Worm (Caenorhabditis elegans) whole organism, midembryonic: ENCODE measurements around the gene C09G5.7.

Source experiments
- klf-2 ChIP-seq: fragments of 200-800 bp; sonication (Bioruptor generic); conservative IDR thresholded peaks from 2 replicates; pipeline ENCODE4 v1.3.6; 2022; ENCODE audit warnings: missing genetic modification reagents, missing genetic modification characterization, missing compliant biosample characterization
- ztf-29 ChIP-seq: fragments of 200-800 bp; sonication (Bioruptor generic); IDR thresholded peaks from 2 replicates; pipeline ENCODE4 v1.3.6; 2022; ENCODE audit warnings: missing genetic modification reagents, missing genetic modification characterization, missing compliant biosample characterization

DNA sequence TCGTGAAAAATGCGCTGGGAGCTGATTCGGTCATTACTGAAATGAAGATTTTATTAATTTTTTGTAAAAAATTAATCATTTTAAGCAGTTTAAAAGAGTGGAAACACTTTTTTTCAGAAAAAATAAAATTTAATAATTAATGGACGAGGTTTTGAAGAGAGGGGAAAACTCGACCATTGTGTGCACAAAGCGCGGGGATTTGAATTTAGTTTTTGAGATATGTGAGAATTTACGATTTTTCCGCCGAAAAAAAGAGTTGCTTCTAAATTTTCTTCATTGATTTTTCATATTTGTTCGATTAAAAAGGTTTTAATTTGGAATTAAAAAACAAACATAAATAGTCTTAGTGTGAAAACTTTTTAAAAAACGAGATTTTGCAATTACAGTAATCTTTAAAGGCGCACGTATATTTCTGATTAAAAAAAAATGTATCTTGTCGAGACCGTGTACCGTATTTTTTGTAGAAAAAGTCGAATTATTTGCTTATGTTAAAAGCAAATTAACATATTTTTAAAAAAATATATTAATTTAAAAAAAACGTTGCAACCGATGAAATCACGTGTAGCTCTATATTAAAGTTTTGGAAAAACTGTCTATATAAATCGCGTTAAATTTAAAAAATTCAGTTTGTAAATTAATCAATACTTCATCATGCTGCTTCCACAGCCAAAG, at the start of gene C09G5.7, which contains the start of gene dph-2:
- no peak for TF ChIP-seq klf-2
- TF ChIP-seq ztf-29 (GFP tag; lab: Robert Waterston, UW): no peak
